Fruit fly (Drosophila melanogaster): ENCODE results near the gene CG17193.
A peak's percentile ranks its signal among the peaks of the same experiment; 100 is the strongest.

The CG17193 gene

DNA sequence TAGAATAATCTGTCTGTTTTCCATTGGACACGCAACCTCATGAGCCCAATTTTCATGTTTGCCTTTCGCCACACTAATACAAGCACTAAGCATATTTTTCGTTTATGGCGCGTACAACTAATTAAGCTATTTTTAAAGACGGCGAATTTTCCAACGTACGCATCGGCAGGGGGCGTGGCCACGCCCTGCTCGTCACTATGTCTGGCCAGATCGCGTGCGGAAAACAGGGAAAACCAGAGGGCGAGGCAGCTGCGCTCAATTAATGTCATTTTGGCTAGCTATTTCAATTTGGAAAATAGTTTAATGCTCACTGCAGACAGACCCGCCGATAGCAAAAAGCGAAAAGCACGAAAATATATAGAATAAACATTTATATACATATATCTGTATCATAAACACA is 51.2 kb downstream of the CG17193 start:
- TF ChIP-seq Dip2 (GFP tag; IDR thresholded peaks at IDR 0.05) (no peak), fu2 (GFP tag; optimal IDR thresholded peaks at IDR 0.05) (no peak), ems (GFP tag; optimal IDR thresholded peaks at IDR 0.05) (no peak), CG3065 (GFP tag; optimal IDR thresholded peaks at IDR 0.05) (peak; percentile 15), CG7839 (tag; optimal IDR thresholded peaks at IDR 0.05) (no peak), sd (tag; optimal IDR thresholded peaks at IDR 0.05) (peak; percentile 69), Ets65A (GFP tag) (peak; percentile 62), twi (tag; optimal IDR thresholded peaks at IDR 0.05) (no peak), CG7963 (GFP tag; IDR thresholded peaks at IDR 0.05; ENCODE audit: partially characterized antibody) (no peak), Ptx1 (GFP tag; IDR thresholded peaks at IDR 0.05) (no peak), sc (optimal IDR thresholded peaks at IDR 0.05) (no peak), sc (GFP tag; optimal IDR thresholded peaks at IDR 0.05) (no peak), maf-S (GFP tag; optimal IDR thresholded peaks at IDR 0.05) (no peak), CG12769 (tag; optimal IDR thresholded peaks at IDR 0.05) (peak; percentile 62), dpn (GFP tag; optimal IDR thresholded peaks at IDR 0.05) (no peak), cwo (GFP tag; optimal IDR thresholded peaks at IDR 0.05) (peak; percentile 36), sr (GFP tag; IDR thresholded peaks at IDR 0.05) (peak; percentile 31; the same call in 1 of the 3 replicates), Dp (GFP tag; optimal IDR thresholded peaks at IDR 0.05) (no peak), row (GFP tag; IDR thresholded peaks at IDR 0.05) (no peak), CoRest (tag; optimal IDR thresholded peaks at IDR 0.05) (no peak), stc (GFP tag; IDR thresholded peaks at IDR 0.05) (no peak), CG13624 (GFP tag; optimal IDR thresholded peaks at IDR 0.05) (no peak), CG6683 (GFP tag; optimal IDR thresholded peaks at IDR 0.05) (no peak), D19A (tag; optimal IDR thresholded peaks at IDR 0.05) (no peak), Med (GFP tag) (peak; percentile 79), inv (GFP tag; IDR thresholded peaks at IDR 0.05; ENCODE audit: partially characterized antibody) (no peak), CG1529 (GFP tag; optimal IDR thresholded peaks at IDR 0.05) (no peak), oc (tag; optimal IDR thresholded peaks at IDR 0.05) (no peak), aop (GFP tag; IDR thresholded peaks at IDR 0.05) (no peak), Hr39 (optimal IDR thresholded peaks at IDR 0.05) (no peak), CG10431 (GFP tag; optimal IDR thresholded peaks at IDR 0.05) (no peak)

DNA sequence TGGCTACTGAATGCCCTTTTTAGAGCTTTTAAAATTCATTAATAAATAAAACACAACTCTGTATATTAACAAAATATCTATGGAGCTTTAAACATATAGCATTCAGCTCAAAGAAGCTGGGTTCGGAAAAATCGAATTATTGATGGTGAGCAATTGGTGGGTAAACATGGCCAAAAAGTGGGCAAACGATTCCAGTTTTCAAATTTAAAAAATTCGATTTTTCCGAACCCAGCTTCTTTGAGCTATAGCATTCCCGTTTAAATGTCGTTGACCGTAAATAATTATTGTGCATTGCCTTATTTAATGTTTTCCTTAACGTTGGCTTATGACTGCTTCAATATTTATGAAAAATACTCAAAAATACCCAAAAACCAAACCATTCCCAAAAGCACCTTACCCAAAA is 54.3 kb downstream of the CG17193 start:
- peak; percentile 89 for TF ChIP-seq D19A (tag; optimal IDR thresholded peaks at IDR 0.05)
- no peak for TF ChIP-seq Side (GFP tag; optimal IDR thresholded peaks at IDR 0.05)
- TF ChIP-seq ind (GFP tag; optimal IDR thresholded peaks at IDR 0.05), result no peak
- TF ChIP-seq Sox100B (GFP tag; optimal IDR thresholded peaks at IDR 0.05), result peak; percentile 56
- no peak for TF ChIP-seq Spps (tag; optimal IDR thresholded peaks at IDR 0.05)
- TF ChIP-seq sr (GFP tag; IDR thresholded peaks at IDR 0.05), result no peak
- TF ChIP-seq CG17361 (GFP tag; IDR thresholded peaks at IDR 0.05), result peak; percentile 57; the same call in 2 of the 3 replicates
- TF ChIP-seq CG10979 (tag; optimal IDR thresholded peaks at IDR 0.05), result peak; percentile 30
- TF ChIP-seq MTF-1 (GFP tag; optimal IDR thresholded peaks at IDR 0.05; ENCODE audit: borderline replicate concordance), result no peak
- peak; percentile 42 for TF ChIP-seq CG2712 (tag; optimal IDR thresholded peaks at IDR 0.05)
- TF ChIP-seq grau (tag; optimal IDR thresholded peaks at IDR 0.05), result peak; percentile 9
- peak in 1 of 2 experiments; percentile 32 for TF ChIP-seq eve (GFP tag; optimal IDR thresholded peaks at IDR 0.05)
- TF ChIP-seq nmo (GFP tag; optimal IDR thresholded peaks at IDR 0.05), result peak; percentile 18
- TF ChIP-seq sisA (GFP tag; IDR thresholded peaks at IDR 0.05), result peak; percentile 25; the same call in 1 of the 2 replicates
- peak; percentile 11 for TF ChIP-seq dmrt99B (tag; optimal IDR thresholded peaks at IDR 0.05)
- no peak for TF ChIP-seq lbe (GFP tag; optimal IDR thresholded peaks at IDR 0.05)
- TF ChIP-seq Med (GFP tag), result peak; percentile 73
- no peak for TF ChIP-seq prd (optimal IDR thresholded peaks at IDR 0.05)
- TF ChIP-seq prd (GFP tag; IDR thresholded peaks at IDR 0.05), result peak; percentile 15; the same call in 1 of the 3 replicates
- TF ChIP-seq CG11456 (GFP tag; IDR thresholded peaks at IDR 0.05), result no peak
- peak; percentile 66 for TF ChIP-seq sens (GFP tag)
- peak; percentile 57; the same call in 2 of the 3 replicates for TF ChIP-seq row (GFP tag; IDR thresholded peaks at IDR 0.05)
- TF ChIP-seq CG10366 (GFP tag; IDR thresholded peaks at IDR 0.05), result no peak
- TF ChIP-seq CoRest (tag; optimal IDR thresholded peaks at IDR 0.05), result peak; percentile 50
- TF ChIP-seq CG10274 (GFP tag; optimal IDR thresholded peaks at IDR 0.05), result no peak
- TF ChIP-seq Oli (tag; optimal IDR thresholded peaks at IDR 0.05), result peak; percentile 5

Measured in whole organism, embryonic.